Worm (Caenorhabditis elegans): Measurements from ENCODE around the gene C17G10.10.

- TF ChIP-seq cebp-2 (GFP tag; IDR thresholded peaks at IDR 0.05) = no peak
- TF ChIP-seq mel-28 (tag; optimal IDR thresholded peaks at IDR 0.05; ENCODE audit: borderline replicate concordance) = no peak
- no peak for TF ChIP-seq hmg-20 (GFP tag; IDR thresholded peaks at IDR 0.05)
- TF ChIP-seq ceh-79 (tag; optimal IDR thresholded peaks at IDR 0.05) = no peak
- no peak for TF ChIP-seq ztf-28 (GFP tag; IDR thresholded peaks at IDR 0.05)
- TF ChIP-seq F55B11.4 (tag; optimal IDR thresholded peaks at IDR 0.05; ENCODE audit: borderline replicate concordance, insufficient read depth) = no peak
- TF ChIP-seq egl-44 (GFP tag; IDR thresholded peaks at IDR 0.05) = no peak
- no peak for TF ChIP-seq nfya-1 (tag; optimal IDR thresholded peaks at IDR 0.05; ENCODE audit: borderline replicate concordance, insufficient read depth)
- no peak for TF ChIP-seq somi-1 (GFP tag; optimal IDR thresholded peaks at IDR 0.05)
These were observed 4.0 kb upstream of the C17G10.10 start, which contains the start of gene C17G10.6 for ce11 chrII:5603194-5603593.
